Fruit fly (Drosophila melanogaster) whole organism, embryonic: ENCODE results near the gene CG13364.

Experiments used
- Abd-B ChIP-seq: fragments of 200-800 bp; sonication (Bioruptor generic); optimal IDR thresholded peaks from 2 replicates; lab custom pipeline; 2018; ENCODE audit warnings: missing biosample characterization, mild to moderate bottlenecking, missing genetic modification characterization, moderate library complexity
- Adf1 ChIP-seq: fragments of 200-800 bp; sonication (Bioruptor generic); IDR thresholded peaks from 2 replicates; pipeline ENCODE4 v1.3.6; 2022; ENCODE audit warnings: missing biosample characterization, missing genetic modification characterization
- Bdp1 ChIP-seq: fragments of 200-800 bp; sonication (Bioruptor generic); optimal IDR thresholded peaks from 3 replicates; lab custom pipeline; 2016; ENCODE audit warnings: missing biosample characterization, missing genetic modification characterization
- Bteb2 ChIP-seq: fragments of 200-800 bp; sonication (Bioruptor generic); optimal IDR thresholded peaks from 2 replicates; lab custom pipeline; 2016; ENCODE audit warnings: missing biosample characterization, missing genetic modification characterization
- CG11247 ChIP-seq: fragments of 200-800 bp; sonication (Bioruptor generic); IDR thresholded peaks from 2 replicates; pipeline ENCODE4 v1.3.6; 2022; ENCODE audit warnings: missing biosample characterization, missing genetic modification characterization
- CG11560 ChIP-seq: fragments of 200-800 bp; sonication (Bioruptor generic); IDR thresholded peaks from 3 replicates; pipeline ENCODE4 v1.3.6; 2022; ENCODE audit warnings: missing biosample characterization, missing genetic modification characterization
- CG13894 ChIP-seq: fragments of 200-800 bp; sonication (Bioruptor generic); optimal IDR thresholded peaks from 3 replicates; lab custom pipeline; 2018; ENCODE audit warnings: missing biosample characterization, mild to moderate bottlenecking, missing genetic modification characterization, moderate library complexity
- CG14014 ChIP-seq: fragments of 200-800 bp; sonication (Bioruptor generic); IDR thresholded peaks from 2 replicates; pipeline ENCODE4 v1.3.6; 2022; ENCODE audit warnings: missing biosample characterization, missing genetic modification characterization
- CG1647 ChIP-seq: fragments of 200-800 bp; sonication (Bioruptor generic); optimal IDR thresholded peaks from 3 replicates; lab custom pipeline; 2016; ENCODE audit warnings: missing biosample characterization, missing genetic modification characterization
- CG17328 ChIP-seq: fragments of 200-800 bp; sonication (Bioruptor generic); IDR thresholded peaks from 2 replicates; pipeline ENCODE4 v1.3.6; 2022; ENCODE audit warnings: missing biosample characterization, missing genetic modification characterization
- CG42726 ChIP-seq: fragments of 200-800 bp; sonication (Bioruptor generic); IDR thresholded peaks from 2 replicates; pipeline ENCODE4 v1.3.6; 2022; ENCODE audit warnings: missing biosample characterization, missing genetic modification characterization; ENCODE audit not compliant: partially characterized antibody
- CG4424 ChIP-seq: fragments of 200-800 bp; sonication (Bioruptor generic); optimal IDR thresholded peaks from 3 replicates; lab custom pipeline; 2016; ENCODE audit warnings: missing biosample characterization, missing genetic modification characterization
- CG4730 ChIP-seq: fragments of 200-800 bp; sonication (Bioruptor generic); IDR thresholded peaks from 2 replicates; pipeline ENCODE4 v1.3.6; 2022; ENCODE audit warnings: missing biosample characterization, missing genetic modification characterization
- CG5245 ChIP-seq: fragments of 200-800 bp; sonication (Bioruptor generic); optimal IDR thresholded peaks from 3 replicates; lab custom pipeline; 2016; ENCODE audit warnings: missing biosample characterization, missing genetic modification characterization
- CG7745 ChIP-seq: fragments of 200-800 bp; sonication (Bioruptor generic); optimal IDR thresholded peaks from 2 replicates; lab custom pipeline; 2018; ENCODE audit warnings: missing biosample characterization, mild to moderate bottlenecking, missing genetic modification characterization, moderate library complexity
- CG8359 ChIP-seq: fragments of 200-800 bp; sonication (Bioruptor generic); optimal IDR thresholded peaks from 2 replicates; lab custom pipeline; 2017; ENCODE audit warnings: missing biosample characterization, mild to moderate bottlenecking, missing genetic modification characterization, borderline replicate concordance
- CG9876 ChIP-seq: fragments of 200-800 bp; sonication (Bioruptor generic); optimal IDR thresholded peaks from 2 replicates; lab custom pipeline; 2016; ENCODE audit warnings: missing biosample characterization, missing genetic modification characterization
- Camta ChIP-seq: fragments of 200-800 bp; sonication (Bioruptor generic); optimal IDR thresholded peaks from 2 replicates; lab custom pipeline; 2016; ENCODE audit warnings: missing biosample characterization, missing genetic modification characterization
- CoRest ChIP-seq: fragments of 200-800 bp; sonication (Bioruptor generic); optimal IDR thresholded peaks from 3 replicates; lab custom pipeline; 2018; ENCODE audit warnings: missing biosample characterization, mild to moderate bottlenecking, missing genetic modification characterization, moderate library complexity
- E2f2 ChIP-seq: fragments of 200-800 bp; sonication (Bioruptor generic); IDR thresholded peaks from 2 replicates; pipeline ENCODE4 v1.3.6; 2022; ENCODE audit warnings: missing biosample characterization, missing genetic modification characterization
- Ets65A ChIP-seq: fragments of 200-800 bp; sonication (Bioruptor generic); peaks from one replicate; lab custom pipeline; 2016; ENCODE audit warnings: missing biosample characterization, missing genetic modification characterization
- H15 ChIP-seq: fragments of 200-800 bp; sonication (Bioruptor generic); IDR thresholded peaks from 3 replicates; pipeline ENCODE4 v1.3.6; 2022; ENCODE audit warnings: missing biosample characterization, missing genetic modification characterization
- HLH4C ChIP-seq: fragments of 200-800 bp; sonication (Bioruptor generic); IDR thresholded peaks from 3 replicates; pipeline ENCODE4 v1.3.6; 2022; ENCODE audit warnings: missing biosample characterization, missing genetic modification characterization; ENCODE audit not compliant: partially characterized antibody
- HmgD ChIP-seq: fragments of 200-800 bp; sonication (Bioruptor generic); optimal IDR thresholded peaks from 3 replicates; lab custom pipeline; 2016; ENCODE audit warnings: missing biosample characterization, missing genetic modification characterization
- Hr51 ChIP-seq, 2 experiments: fragments of 200-800 bp; sonication (Bioruptor generic); optimal IDR thresholded peaks; 2 replicates in 1 of 2; 3 replicates in 1 of 2; lab custom pipeline; 2016 to 2018; ENCODE audit warnings: missing biosample characterization in 2 of 2, missing genetic modification characterization in 2 of 2, mild to moderate bottlenecking in 1 of 2, moderate library complexity in 1 of 2
- Hsf ChIP-seq: fragments of 200-800 bp; sonication (Bioruptor generic); optimal IDR thresholded peaks from 3 replicates; lab custom pipeline; 2016; ENCODE audit warnings: missing biosample characterization, missing genetic modification characterization
- MBD-R2 ChIP-seq: fragments of 200-800 bp; sonication (Bioruptor generic); IDR thresholded peaks from 2 replicates; pipeline ENCODE4 v1.3.6; 2022; ENCODE audit warnings: missing biosample characterization, missing genetic modification characterization
- Nf-YC ChIP-seq: fragments of 200-800 bp; optimal IDR thresholded peaks from 3 replicates; lab custom pipeline; 2019; ENCODE audit warnings: missing biosample characterization, mild to moderate bottlenecking, missing genetic modification characterization, moderate library complexity
- Xrp1 ChIP-seq: fragments of 200-800 bp; sonication (Bioruptor generic); IDR thresholded peaks from 2 replicates; pipeline ENCODE4 v1.3.6; 2022; ENCODE audit warnings: missing biosample characterization, missing genetic modification characterization
- ato ChIP-seq: fragments of 200-800 bp; sonication (Bioruptor generic); IDR thresholded peaks from 2 replicates; pipeline ENCODE4 v1.3.6; 2022; ENCODE audit warnings: missing biosample characterization, missing genetic modification characterization; ENCODE audit not compliant: partially characterized antibody
- cad ChIP-seq: fragments of >200 bp; optimal IDR thresholded peaks from 2 replicates; lab custom pipeline; 2017; ENCODE audit warnings: missing biosample characterization, missing genetic modification characterization
- crp ChIP-seq, 2 experiments: fragments of 200-800 bp; sonication (Bioruptor generic); optimal IDR thresholded peaks; 2 replicates in 1 of 2; 3 replicates in 1 of 2; lab custom pipeline; 2017; ENCODE audit warnings: missing biosample characterization in 2 of 2, missing genetic modification characterization in 2 of 2, mild to moderate bottlenecking in 1 of 2, moderate library complexity in 1 of 2
- grn ChIP-seq: fragments of 200-800 bp; sonication (Bioruptor generic); optimal IDR thresholded peaks from 3 replicates; lab custom pipeline; 2017; ENCODE audit warnings: missing biosample characterization, missing genetic modification characterization
- gro ChIP-seq: fragments of 200-800 bp; sonication (Bioruptor generic); optimal IDR thresholded peaks from 2 replicates; lab custom pipeline; 2016; ENCODE audit warnings: missing biosample characterization, missing genetic modification characterization
- jigr1 ChIP-seq: fragments of 200-800 bp; sonication (Bioruptor generic); IDR thresholded peaks from 3 replicates; pipeline ENCODE4 v1.3.6; 2022; ENCODE audit warnings: missing biosample characterization, missing genetic modification characterization
- kni ChIP-seq: fragments of 200-800 bp; sonication (Bioruptor generic); optimal IDR thresholded peaks from 3 replicates; lab custom pipeline; 2017; ENCODE audit warnings: mild to moderate bottlenecking, missing biosample characterization, missing genetic modification reagents, missing genetic modification characterization
- oc ChIP-seq: fragments of 200-800 bp; sonication (Bioruptor generic); optimal IDR thresholded peaks from 2 replicates; lab custom pipeline; 2018; ENCODE audit warnings: missing biosample characterization, mild to moderate bottlenecking, missing genetic modification characterization, moderate library complexity
- pan ChIP-seq, 4 experiments: fragments of >200 bp in 3 of 4; fragments of 200-800 bp in 1 of 4; sonication (Bioruptor generic) in 1 of 4; optimal IDR thresholded peaks in 3 of 4; IDR thresholded peaks in 1 of 4; 2 replicates each; pipeline versions ENCODE4 v1.3.6 to Lab custom; 2017 to 2022; ENCODE audit warnings: missing biosample characterization in 2 of 4, missing genetic modification characterization in 2 of 4, mixed read lengths in 1 of 4
- repo ChIP-seq: fragments of 200-800 bp; sonication (Bioruptor generic); optimal IDR thresholded peaks from 2 replicates; lab custom pipeline; 2016; ENCODE audit warnings: missing biosample characterization, missing genetic modification characterization
- salm ChIP-seq: fragments of 200-800 bp; sonication (Bioruptor generic); optimal IDR thresholded peaks from 2 replicates; lab custom pipeline; 2018; ENCODE audit warnings: missing biosample characterization, mild to moderate bottlenecking, missing genetic modification characterization
- sens ChIP-seq: fragments of 200-800 bp; sonication (Bioruptor generic); peaks from one replicate; lab custom pipeline; 2016; ENCODE audit warnings: missing biosample characterization, missing genetic modification characterization
- shn ChIP-seq: fragments of 200-800 bp; sonication (Bioruptor generic); optimal IDR thresholded peaks from 3 replicates; lab custom pipeline; 2016; ENCODE audit warnings: missing biosample characterization, missing genetic modification characterization
- sima ChIP-seq: fragments of 200-800 bp; sonication (Bioruptor generic); optimal IDR thresholded peaks from 2 replicates; lab custom pipeline; 2016; ENCODE audit warnings: missing biosample characterization, missing genetic modification characterization
- sisA ChIP-seq: fragments of 200-800 bp; sonication (Bioruptor generic); IDR thresholded peaks from 2 replicates; pipeline ENCODE4 v1.3.6; 2022; ENCODE audit warnings: missing biosample characterization, missing genetic modification characterization
- stwl ChIP-seq: fragments of 200-800 bp; sonication (Bioruptor generic); optimal IDR thresholded peaks from 3 replicates; lab custom pipeline; 2018; ENCODE audit warnings: missing biosample characterization, mild to moderate bottlenecking, missing genetic modification characterization, moderate library complexity
- sug ChIP-seq: fragments of 200-800 bp; optimal IDR thresholded peaks from 2 replicates; lab custom pipeline; 2019; ENCODE audit warnings: missing biosample characterization, mild to moderate bottlenecking, missing genetic modification characterization, moderate library complexity
- tap ChIP-seq: fragments of 200-800 bp; optimal IDR thresholded peaks from 3 replicates; lab custom pipeline; 2019; ENCODE audit warnings: missing biosample characterization, mild to moderate bottlenecking, missing genetic modification characterization, moderate library complexity
- tna ChIP-seq: fragments of 200-800 bp; sonication (Bioruptor generic); IDR thresholded peaks from 2 replicates; pipeline ENCODE4 v1.3.6; 2022; ENCODE audit warnings: missing biosample characterization, missing genetic modification characterization; ENCODE audit not compliant: partially characterized antibody
- tx ChIP-seq: fragments of 200-800 bp; sonication (Bioruptor generic); optimal IDR thresholded peaks from 2 replicates; lab custom pipeline; 2016; ENCODE audit warnings: missing biosample characterization, missing genetic modification characterization
- zf30C ChIP-seq: fragments of 200-800 bp; sonication (Bioruptor generic); optimal IDR thresholded peaks from 3 replicates; lab custom pipeline; 2018; ENCODE audit warnings: missing biosample characterization, mild to moderate bottlenecking, missing genetic modification characterization

The CG13364 gene

dm6 chrX:621132-621555 lies 3.9 kb downstream of the CG13364 start, which contains the start of the genes CG13365 and Vsp37A (continued):
- TF ChIP-seq CG4730 (GFP tag; lab: Robert Waterston, UW) (peak; percentile 35; the same call in 1 of the 2 replicates), H15 (GFP tag; lab: Robert Waterston, UW) (no peak), HLH4C (no peak), CG13894 (tag; lab: Kevin White, UChicago) (peak; percentile 40), tx (GFP tag; lab: Kevin White, UChicago) (peak; percentile 28), Abd-B (GFP tag; lab: Kevin White, UChicago) (peak; percentile 38), Nf-YC (tag; lab: Kevin White, UChicago) (peak; percentile 55), zf30C (no peak), CG11247 (GFP tag; lab: Robert Waterston, UW) (0 out of 2 replicates have a peak, but pooled peaks have one; percentile 16), CG9876 (GFP tag; lab: Kevin White, UChicago) (peak; percentile 47), CoRest (tag; lab: Kevin White, UChicago) (peak; percentile 75), Hr51 (GFP tag; optimal IDR thresholded peaks at IDR 0.05; lab: Kevin White, UChicago) (peak; percentile 31 to 48), Bdp1 (GFP tag; lab: Kevin White, UChicago) (peak; percentile 40), CG8359 (GFP tag; lab: Kevin White, UChicago) (no peak), salm (no peak), tna (GFP tag; lab: Robert Waterston, UW) (no peak), crp (GFP tag; optimal IDR thresholded peaks at IDR 0.05; lab: Kevin White, UChicago) (peak; percentile 7 to 81), jigr1 (GFP tag; lab: Robert Waterston, UW) (0 out of 3 replicates have a peak, but pooled peaks have one; percentile 16), CG11560 (no peak), sens (GFP tag; lab: Kevin White, UChicago) (peak; percentile 90), sima (GFP tag; lab: Kevin White, UChicago) (no peak), Hsf (GFP tag; lab: Kevin White, UChicago) (peak; percentile 51), CG14014 (GFP tag; lab: Robert Waterston, UW) (peak; percentile 48; the same call in 1 of the 2 replicates), CG4424 (GFP tag; lab: Kevin White, UChicago) (peak; percentile 42), E2f2 (GFP tag; lab: Robert Waterston, UW) (peak; percentile 62), HmgD (GFP tag; lab: Kevin White, UChicago) (peak; percentile 14), tap (tag; lab: Kevin White, UChicago) (no peak), oc (tag; lab: Kevin White, UChicago) (no peak), Adf1 (GFP tag; lab: Robert Waterston, UW) (no peak), MBD-R2 (GFP tag; lab: Robert Waterston, UW) (peak; percentile 58), kni (peak; percentile 84), Xrp1 (GFP tag; lab: Robert Waterston, UW) (0 out of 2 replicates have a peak, but pooled peaks have one; percentile 27), pan (optimal IDR thresholded peaks at IDR 0.05; lab: Kevin White, UChicago) (no peak), pan (GFP tag; optimal IDR thresholded peaks at IDR 0.05 in 1 of 2, IDR thresholded peaks at IDR 0.05 in 1 of 2) (peak in 1 of 2 experiments; percentile 32), cad (GFP tag; lab: Kevin White, UChicago) (no peak), Bteb2 (GFP tag; lab: Kevin White, UChicago) (no peak), Ets65A (GFP tag; lab: Kevin White, UChicago) (peak; percentile 96), Camta (GFP tag; lab: Kevin White, UChicago) (peak; percentile 45), gro (no peak), CG42726 (GFP tag; lab: Robert Waterston, UW) (no peak), CG7745 (tag; lab: Kevin White, UChicago) (no peak), shn (GFP tag; lab: Kevin White, UChicago) (peak; percentile 28), grn (GFP tag; lab: Kevin White, UChicago) (no peak), CG17328 (GFP tag; lab: Robert Waterston, UW) (peak; percentile 37; the same call in 1 of the 2 replicates), sisA (GFP tag; lab: Robert Waterston, UW) (0 out of 2 replicates have a peak, but pooled peaks have one; percentile 13), ato (no peak), CG1647 (GFP tag; lab: Kevin White, UChicago) (peak; percentile 39), sug (peak; percentile 72), CG5245 (GFP tag; lab: Kevin White, UChicago) (no peak), stwl (peak; percentile 25), repo (GFP tag; lab: Kevin White, UChicago) (no peak)
